Worm (Caenorhabditis elegans) whole organism, L4 larva: Measurements from ENCODE around the gene ocr-2.

Experiments
- ceh-82 ChIP-seq: sonication (generic microtip); optimal IDR thresholded peaks from 2 replicates; lab custom pipeline; 2017; ENCODE audit warnings: missing biosample characterization, missing genetic modification characterization
- fos-1 ChIP-seq: fragments of 150-350 bp; optimal IDR thresholded peaks from 2 replicates; lab custom pipeline; 2014; ENCODE audit warnings: missing biosample characterization, missing genetic modification characterization
- mdl-1 ChIP-seq, 2 experiments: fragments of 150-350 bp in 1 of 2; sonication (generic microtip) in 1 of 2; optimal IDR thresholded peaks; 2 replicates each; lab custom pipeline; 2014 to 2017; ENCODE audit warnings: missing biosample characterization in 2 of 2, missing genetic modification characterization in 2 of 2
- nhr-28 ChIP-seq: fragments of 150-350 bp; optimal IDR thresholded peaks from 2 replicates; lab custom pipeline; 2014; ENCODE audit warnings: missing biosample characterization, missing genetic modification characterization
- nhr-77 ChIP-seq: fragments of 150-350 bp; optimal IDR thresholded peaks from 2 replicates; lab custom pipeline; 2014; ENCODE audit warnings: missing biosample characterization, missing genetic modification characterization
- pha-4 ChIP-seq, 2 experiments: fragments of 150-350 bp in 1 of 2; fragments of 200-800 bp in 1 of 2; sonication (Bioruptor generic) in 1 of 2; IDR thresholded peaks in 1 of 2; optimal IDR thresholded peaks in 1 of 2; 2 replicates each; pipeline versions ENCODE4 v1.3.6 to Lab custom; 2014 to 2022; ENCODE audit warnings: missing genetic modification characterization in 2 of 2, missing genetic modification reagents in 2 of 2, missing biosample characterization in 1 of 2, missing compliant biosample characterization in 1 of 2
- skn-1 ChIP-seq: fragments of 150-350 bp; optimal IDR thresholded peaks from 2 replicates; lab custom pipeline; 2014; ENCODE audit warnings: missing biosample characterization, missing genetic modification characterization
- unc-130 ChIP-seq: sonication (generic microtip); optimal IDR thresholded peaks from 2 replicates; lab custom pipeline; 2016; ENCODE audit warnings: missing genetic modification reagents, missing genetic modification characterization, missing compliant biosample characterization

ce11 chrIV:8189667-8190066 lies 30.2 kb downstream of the ocr-2 start:
- TF ChIP-seq unc-130 (no peak), skn-1 (tag; lab: Kevin White, UChicago) (no peak), pha-4 (GFP tag; IDR thresholded peaks at IDR 0.05; lab: Robert Waterston, UW) (0 out of 2 replicates have a peak, but pooled peaks have one; percentile 8), pha-4 (tag; optimal IDR thresholded peaks at IDR 0.05; lab: Kevin White, UChicago) (no peak), nhr-77 (tag; lab: Kevin White, UChicago) (no peak), nhr-28 (tag; lab: Kevin White, UChicago) (no peak), mdl-1 (tag; optimal IDR thresholded peaks at IDR 0.05; lab: Kevin White, UChicago) (no peak), fos-1 (tag; lab: Kevin White, UChicago) (no peak), ceh-82 (no peak)
